Worm (Caenorhabditis elegans) whole organism, mixed stage, embryonic: Measurements from ENCODE around the gene lurp-1.

ENCODE experiments used
- blmp-1 ChIP-seq: fragments of 150-350 bp; optimal IDR thresholded peaks from 2 replicates; lab custom pipeline; 2014; ENCODE audit warnings: missing biosample characterization, missing genetic modification characterization
- cnd-1 ChIP-seq: fragments of 200-800 bp; sonication (Bioruptor generic); optimal IDR thresholded peaks from 2 replicates; lab custom pipeline; 2018; ENCODE audit warnings: mild to moderate bottlenecking, missing genetic modification characterization, missing compliant biosample characterization
- elt-1 ChIP-seq: sonication (generic microtip); optimal IDR thresholded peaks from 2 replicates; lab custom pipeline; 2017; ENCODE audit warnings: missing genetic modification characterization, mild to moderate bottlenecking, missing compliant biosample characterization, antibody characterized with exemption, moderate library complexity, borderline replicate concordance; ENCODE audit not compliant: insufficient read depth
- lin-32 ChIP-seq: fragments of 200-800 bp; sonication (Bioruptor generic); optimal IDR thresholded peaks from 2 replicates; lab custom pipeline; 2018; ENCODE audit warnings: mild to moderate bottlenecking, missing genetic modification characterization, missing compliant biosample characterization
- nhr-12 ChIP-seq: fragments of 150-350 bp; optimal IDR thresholded peaks from 2 replicates; lab custom pipeline; 2014; ENCODE audit warnings: missing biosample characterization, missing genetic modification characterization
- nhr-237 ChIP-seq: fragments of 150-350 bp; optimal IDR thresholded peaks from 2 replicates; lab custom pipeline; 2014; ENCODE audit warnings: missing biosample characterization, missing genetic modification characterization
- nhr-28 ChIP-seq: fragments of 150-350 bp; optimal IDR thresholded peaks from 2 replicates; lab custom pipeline; 2014; ENCODE audit warnings: missing biosample characterization, missing genetic modification characterization
- nhr-76 ChIP-seq: sonication (generic microtip); optimal IDR thresholded peaks from 2 replicates; lab custom pipeline; 2017; ENCODE audit warnings: missing biosample characterization, missing genetic modification characterization
- pha-4 ChIP-seq: fragments of 150-350 bp; optimal IDR thresholded peaks from 2 replicates; lab custom pipeline; 2018; ENCODE audit warnings: missing biosample characterization, missing genetic modification reagents, missing genetic modification characterization
- unc-120 ChIP-seq: sonication (generic microtip); optimal IDR thresholded peaks from 2 replicates; lab custom pipeline; 2017; ENCODE audit warnings: missing genetic modification characterization, missing compliant biosample characterization; ENCODE audit not compliant: poor library complexity, severe bottlenecking
- unc-39 ChIP-seq: fragments of 150-350 bp; optimal IDR thresholded peaks from 2 replicates; lab custom pipeline; 2014; ENCODE audit warnings: missing biosample characterization, missing genetic modification characterization
- unc-62 ChIP-seq: fragments of 150-350 bp; optimal IDR thresholded peaks from 2 replicates; lab custom pipeline; 2014; ENCODE audit warnings: missing biosample characterization, missing genetic modification reagents, missing genetic modification characterization

DNA sequence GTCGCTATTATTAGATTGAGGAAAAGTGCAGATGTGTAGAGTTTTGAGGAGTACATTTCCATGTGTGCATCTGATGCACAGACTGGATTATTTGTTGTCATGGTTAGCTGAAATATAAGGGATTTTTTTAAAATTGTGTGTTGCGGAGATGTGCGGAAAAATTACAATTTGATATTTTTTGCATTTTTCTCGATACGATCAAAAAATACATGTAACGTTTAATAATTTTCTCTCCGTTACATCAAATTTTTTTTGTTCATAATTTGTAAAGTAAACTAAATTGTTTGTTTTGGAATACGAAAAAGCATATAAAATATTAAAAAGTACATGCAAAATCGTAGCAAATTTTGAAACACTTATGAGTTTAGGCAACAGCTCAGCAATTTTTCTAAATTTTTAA is 29.5 kb downstream of the lurp-1 start, which contains the start of gene sra-11:
- TF ChIP-seq unc-39 (tag; lab: Kevin White, UChicago) (no peak), nhr-237 (tag; lab: Kevin White, UChicago) (no peak), nhr-28 (tag; lab: Kevin White, UChicago) (no peak), elt-1 (tag; lab: Kevin White, UChicago) (no peak), blmp-1 (tag; lab: Kevin White, UChicago) (no peak), nhr-76 (tag; lab: Kevin White, UChicago) (no peak), cnd-1 (tag; lab: Kevin White, UChicago) (no peak), nhr-12 (tag; lab: Kevin White, UChicago) (no peak), unc-120 (tag; lab: Kevin White, UChicago) (no peak), unc-62 (GFP tag; lab: Kevin White, UChicago) (no peak), lin-32 (no peak), pha-4 (tag; lab: Kevin White, UChicago) (no peak)
